Worm (Caenorhabditis elegans) whole organism, young adult: ENCODE measurements around the gene ZK228.3.
A peak's percentile ranks its signal among the peaks of the same experiment; 100 is the strongest.

Experiments
- B0019.2 ChIP-seq: fragments of 200-800 bp; sonication (Bioruptor generic); conservative IDR thresholded peaks from 2 replicates; pipeline ENCODE4 v1.3.6; 2022; ENCODE audit warnings: missing genetic modification reagents, missing genetic modification characterization, missing compliant biosample characterization
- F22D6.2 ChIP-seq: sonication (generic microtip); optimal IDR thresholded peaks from 2 replicates; lab custom pipeline; 2016; ENCODE audit warnings: mild to moderate bottlenecking, missing genetic modification characterization, missing compliant biosample characterization
- F49E8.2 ChIP-seq: sonication (generic microtip); optimal IDR thresholded peaks from 3 replicates; lab custom pipeline; 2017; ENCODE audit warnings: missing genetic modification characterization, mild to moderate bottlenecking, missing compliant biosample characterization, antibody characterized with exemption, moderate library complexity; ENCODE audit not compliant: insufficient read depth
- F57C9.4 ChIP-seq: sonication (generic microtip); optimal IDR thresholded peaks from 2 replicates; lab custom pipeline; 2017; ENCODE audit warnings: mild to moderate bottlenecking, missing genetic modification characterization, missing compliant biosample characterization
- K11D2.4 ChIP-seq: fragments of 200-800 bp; sonication (Bioruptor generic); IDR thresholded peaks from 2 replicates; pipeline ENCODE4 v1.3.6; 2022; ENCODE audit warnings: missing genetic modification reagents, missing genetic modification characterization, missing compliant biosample characterization
- T26A5.8 ChIP-seq: sonication (generic microtip); optimal IDR thresholded peaks from 2 replicates; lab custom pipeline; 2016; ENCODE audit warnings: missing genetic modification characterization, missing compliant biosample characterization
- ama-1 ChIP-seq, 3 experiments: fragments of 150-350 bp in 1 of 3; sonication (generic microtip) in 2 of 3; optimal IDR thresholded peaks; 2 replicates each; lab custom pipeline; 2014 to 2018; ENCODE audit warnings: missing biosample characterization in 2 of 3, missing genetic modification characterization in 2 of 3, missing genetic modification reagents in 2 of 3
- athp-1 ChIP-seq: sonication (generic microtip); optimal IDR thresholded peaks from 2 replicates; lab custom pipeline; 2017; ENCODE audit warnings: mild to moderate bottlenecking, missing genetic modification characterization, missing compliant biosample characterization
- attf-3 ChIP-seq: fragments of 200-800 bp; sonication (Bioruptor generic); conservative IDR thresholded peaks from 2 replicates; pipeline ENCODE4 v1.3.6; 2022; ENCODE audit warnings: missing genetic modification reagents, missing genetic modification characterization, missing compliant biosample characterization
- attf-6 ChIP-seq: fragments of 200-800 bp; sonication (Bioruptor generic); IDR thresholded peaks from 2 replicates; pipeline ENCODE4 v1.3.6; 2022; ENCODE audit warnings: missing genetic modification reagents, missing genetic modification characterization, missing compliant biosample characterization
- cebp-1 ChIP-seq, 2 experiments: fragments of 200-800 bp in 1 of 2; sonication (Bioruptor generic) in 1 of 2; sonication (generic microtip) in 1 of 2; IDR thresholded peaks in 1 of 2; optimal IDR thresholded peaks in 1 of 2; 2 replicates each; pipeline versions ENCODE4 v1.3.6 to Lab custom; 2017 to 2022; ENCODE audit warnings: missing compliant biosample characterization in 2 of 2, missing genetic modification characterization in 2 of 2, mild to moderate bottlenecking in 1 of 2, missing genetic modification reagents in 1 of 2, moderate library complexity in 1 of 2
- cebp-2 ChIP-seq: fragments of 200-800 bp; sonication (Bioruptor generic); IDR thresholded peaks from 2 replicates; pipeline ENCODE4 v1.3.6; 2022; ENCODE audit warnings: missing genetic modification characterization, missing compliant biosample characterization
- ceh-100 ChIP-seq: fragments of 200-800 bp; sonication (Bioruptor generic); IDR thresholded peaks from 2 replicates; pipeline ENCODE4 v1.3.6; 2022; ENCODE audit warnings: missing genetic modification reagents, missing genetic modification characterization, missing compliant biosample characterization
- ceh-27 ChIP-seq: fragments of 200-800 bp; sonication (Bioruptor generic); optimal IDR thresholded peaks from 2 replicates; lab custom pipeline; 2018; ENCODE audit warnings: mild to moderate bottlenecking, missing genetic modification characterization, moderate library complexity, missing compliant biosample characterization
- ceh-58 ChIP-seq: fragments of 200-800 bp; sonication (Bioruptor generic); IDR thresholded peaks from 2 replicates; pipeline ENCODE4 v1.3.6; 2022; ENCODE audit warnings: missing genetic modification characterization, missing compliant biosample characterization
- ceh-91 ChIP-seq: fragments of 200-800 bp; sonication (Bioruptor generic); IDR thresholded peaks from 2 replicates; pipeline ENCODE4 v1.3.6; 2022; ENCODE audit warnings: missing genetic modification reagents, missing genetic modification characterization, missing compliant biosample characterization
- die-1 ChIP-seq: sonication (generic microtip); optimal IDR thresholded peaks from 2 replicates; lab custom pipeline; 2016; ENCODE audit warnings: missing genotype, mild to moderate bottlenecking, missing genetic modification characterization, missing compliant biosample characterization
- dpff-1 ChIP-seq: sonication (generic microtip); optimal IDR thresholded peaks from 2 replicates; lab custom pipeline; 2017; ENCODE audit warnings: mild to moderate bottlenecking, missing genetic modification characterization, missing compliant biosample characterization
- egl-44 ChIP-seq: fragments of 200-800 bp; sonication (Bioruptor generic); IDR thresholded peaks from 2 replicates; pipeline ENCODE4 v1.3.6; 2022; ENCODE audit warnings: missing genetic modification reagents, missing genetic modification characterization, missing compliant biosample characterization
- egrh-3 ChIP-seq: fragments of 200-800 bp; sonication (Bioruptor generic); IDR thresholded peaks from 2 replicates; pipeline ENCODE4 v1.3.6; 2022; ENCODE audit warnings: missing genetic modification reagents, missing genetic modification characterization, missing compliant biosample characterization
- ekl-4 ChIP-seq: fragments of 200-800 bp; sonication (Bioruptor generic); IDR thresholded peaks from 2 replicates; pipeline ENCODE4 v1.3.6; 2022; ENCODE audit warnings: missing genetic modification reagents, missing genetic modification characterization, missing compliant biosample characterization
- hsf-1 ChIP-seq: fragments of 200-800 bp; sonication (Bioruptor generic); IDR thresholded peaks from 2 replicates; pipeline ENCODE4 v1.3.6; 2022; ENCODE audit warnings: missing genetic modification reagents, missing genetic modification characterization, missing compliant biosample characterization
- let-607 ChIP-seq, 2 experiments: fragments of 200-800 bp in 1 of 2; sonication (Bioruptor generic) in 1 of 2; sonication (generic microtip) in 1 of 2; optimal IDR thresholded peaks; 2 replicates each; lab custom pipeline; 2016 to 2018; ENCODE audit warnings: mild to moderate bottlenecking in 2 of 2, missing compliant biosample characterization in 2 of 2, missing genetic modification characterization in 2 of 2, moderate library complexity in 2 of 2, missing genotype in 1 of 2
- lin-35 ChIP-seq, 3 experiments: fragments of 150-350 bp in 2 of 3; sonication (generic microtip) in 1 of 3; optimal IDR thresholded peaks; 2 replicates each; lab custom pipeline; 2014 to 2018; ENCODE audit warnings: missing biosample characterization in 3 of 3, missing genetic modification characterization in 3 of 3, missing genetic modification reagents in 3 of 3
- lin-40 ChIP-seq: sonication (generic microtip); optimal IDR thresholded peaks from 2 replicates; lab custom pipeline; 2016; ENCODE audit warnings: missing genetic modification characterization, mild to moderate bottlenecking, missing compliant biosample characterization, missing genotype, missing genetic modification reagents
- lin-54 ChIP-seq: fragments of 200-800 bp; sonication (Bioruptor generic); optimal IDR thresholded peaks from 2 replicates; lab custom pipeline; 2018; ENCODE audit warnings: mild to moderate bottlenecking, missing genetic modification characterization, missing compliant biosample characterization
- lir-1 ChIP-seq: fragments of 200-800 bp; sonication (Bioruptor generic); conservative IDR thresholded peaks from 2 replicates; pipeline ENCODE4 v1.3.6; 2022; ENCODE audit warnings: missing genetic modification reagents, missing genetic modification characterization, missing compliant biosample characterization
- lsy-27 ChIP-seq: sonication (generic microtip); optimal IDR thresholded peaks from 2 replicates; lab custom pipeline; 2017; ENCODE audit warnings: missing genetic modification characterization, mild to moderate bottlenecking, missing compliant biosample characterization, antibody characterized with exemption, missing genotype, borderline replicate concordance; ENCODE audit not compliant: insufficient read depth
- madf-8 ChIP-seq: fragments of 200-800 bp; sonication (Bioruptor generic); conservative IDR thresholded peaks from 2 replicates; pipeline ENCODE4 v1.3.6; 2022; ENCODE audit warnings: missing genetic modification reagents, missing genetic modification characterization, missing compliant biosample characterization
- mcd-1 ChIP-seq: fragments of 200-800 bp; sonication (Bioruptor generic); IDR thresholded peaks from 2 replicates; pipeline ENCODE4 v1.3.6; 2022; ENCODE audit warnings: missing genetic modification reagents, missing genetic modification characterization, missing compliant biosample characterization
- mel-28 ChIP-seq: sonication (generic microtip); optimal IDR thresholded peaks from 2 replicates; lab custom pipeline; 2016; ENCODE audit warnings: borderline replicate concordance, mild to moderate bottlenecking, missing genetic modification characterization, missing compliant biosample characterization
- mes-4 ChIP-seq: sonication (generic microtip); optimal IDR thresholded peaks from 2 replicates; lab custom pipeline; 2016; ENCODE audit warnings: missing genotype, missing genetic modification characterization, missing compliant biosample characterization
- mxl-1 ChIP-seq: sonication (generic microtip); optimal IDR thresholded peaks from 2 replicates; lab custom pipeline; 2016; ENCODE audit warnings: missing genetic modification characterization, missing compliant biosample characterization
- nhr-179 ChIP-seq: sonication (generic microtip); optimal IDR thresholded peaks from 2 replicates; lab custom pipeline; 2016; ENCODE audit warnings: mild to moderate bottlenecking, missing genetic modification characterization, missing compliant biosample characterization
- nhr-80 ChIP-seq: sonication (generic microtip); optimal IDR thresholded peaks from 2 replicates; lab custom pipeline; 2016; ENCODE audit warnings: missing genetic modification characterization, missing compliant biosample characterization
- rec-8 ChIP-seq, 2 experiments: sonication (generic microtip); optimal IDR thresholded peaks; 2 replicates each; lab custom pipeline; 2016; ENCODE audit warnings: mild to moderate bottlenecking in 2 of 2, missing genetic modification characterization in 2 of 2, missing genetic modification reagents in 2 of 2, missing genotype in 2 of 2, missing biosample characterization in 1 of 2, missing compliant biosample characterization in 1 of 2, moderate library complexity in 1 of 2
- repo-1 ChIP-seq: sonication (generic microtip); optimal IDR thresholded peaks from 2 replicates; lab custom pipeline; 2017; ENCODE audit warnings: mild to moderate bottlenecking, missing genetic modification characterization, missing compliant biosample characterization
- tbp1 ChIP-seq: fragments of 200-800 bp; sonication (Bioruptor generic); optimal IDR thresholded peaks from 2 replicates; lab custom pipeline; 2018; ENCODE audit warnings: mild to moderate bottlenecking, missing genetic modification characterization, missing compliant biosample characterization
- xnd-1 ChIP-seq: sonication (generic microtip); optimal IDR thresholded peaks from 2 replicates; lab custom pipeline; 2016; ENCODE audit warnings: missing genotype, missing genetic modification reagents, missing genetic modification characterization, missing compliant biosample characterization
- ztf-28 ChIP-seq: fragments of 200-800 bp; sonication (Bioruptor generic); IDR thresholded peaks from 2 replicates; pipeline ENCODE4 v1.3.6; 2022; ENCODE audit warnings: missing genetic modification reagents, missing genetic modification characterization, missing compliant biosample characterization
- ztf-6 ChIP-seq: fragments of 200-800 bp; sonication (Bioruptor generic); IDR thresholded peaks from 2 replicates; pipeline ENCODE4 v1.3.6; 2022; ENCODE audit warnings: missing genetic modification reagents, missing genetic modification characterization, missing compliant biosample characterization

The ZK228.3 gene

ce11 chrV:18434961-18435360 is 26.1 kb downstream of the ZK228.3 start, which contains the start of gene ZK262.20:
Gene ZK262.20, minus strand, starts transcription at chrV:18435061.
- TF ChIP-seq ceh-91 (GFP tag; lab: Robert Waterston, UW) (no peak), K11D2.4 (GFP tag; lab: Robert Waterston, UW) (no peak), athp-1 (no peak), cebp-1 (GFP tag; IDR thresholded peaks at IDR 0.05; lab: Robert Waterston, UW) (no peak), cebp-1 (tag; optimal IDR thresholded peaks at IDR 0.05; lab: Kevin White, UChicago) (no peak), attf-3 (no peak), ceh-100 (GFP tag; lab: Robert Waterston, UW) (no peak), B0019.2 (GFP tag; lab: Robert Waterston, UW) (no peak), F22D6.2 (no peak), tbp1 (GFP tag; lab: Kevin White, UChicago) (no peak), T26A5.8 (tag; lab: Kevin White, UChicago) (no peak)

- TF ChIP-seq ama-1 (optimal IDR thresholded peaks at IDR 0.05; lab: Kevin White, UChicago) (no peak), ama-1 (GFP tag; optimal IDR thresholded peaks at IDR 0.05; lab: Kevin White, UChicago) (no peak), ekl-4 (GFP tag; lab: Robert Waterston, UW) (no peak), lsy-27 (tag; lab: Kevin White, UChicago) (no peak), ceh-100 (GFP tag; lab: Robert Waterston, UW) (no peak), ztf-6 (GFP tag; lab: Robert Waterston, UW) (no peak), attf-6 (GFP tag; lab: Robert Waterston, UW) (no peak), F49E8.2 (no peak), mes-4 (tag; lab: Kevin White, UChicago) (no peak), lin-54 (no peak), mel-28 (tag; lab: Kevin White, UChicago) (no peak)
These were observed 29.6 kb downstream of the ZK228.3 start, which contains the start of gene srw-82 for ce11 chrV:18431450-18431849. Gene srw-82, plus strand, starts transcription at chrV:18431750.

DNA sequence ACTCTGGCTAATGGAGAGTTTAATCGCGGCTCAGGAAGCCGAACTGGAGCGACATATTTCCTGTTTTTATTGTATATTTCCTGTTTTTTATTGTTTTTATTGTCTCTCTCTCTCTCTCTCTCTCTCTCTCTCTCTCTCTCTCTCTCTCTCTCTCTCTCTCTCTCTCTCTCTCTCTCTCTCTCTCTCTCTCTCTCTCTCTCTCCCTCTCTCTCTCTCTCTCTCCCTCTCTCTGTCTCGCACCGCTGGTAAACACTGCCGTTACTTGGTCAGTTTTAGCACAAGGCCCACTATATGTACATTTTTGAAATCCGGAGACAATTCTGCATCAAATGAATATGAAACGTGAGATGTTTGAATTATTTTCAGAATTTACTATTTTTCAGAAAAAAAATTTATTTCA is 30.2 kb downstream of the ZK228.3 start:
- TF ChIP-seq ztf-28 (no peak), mcd-1 (GFP tag; lab: Robert Waterston, UW) (0 out of 2 replicates have a peak, but pooled peaks have one; percentile 12), egrh-3 (peak; percentile 81)
- TF ChIP-seq, all 124 proteins: peak for 2

DNA sequence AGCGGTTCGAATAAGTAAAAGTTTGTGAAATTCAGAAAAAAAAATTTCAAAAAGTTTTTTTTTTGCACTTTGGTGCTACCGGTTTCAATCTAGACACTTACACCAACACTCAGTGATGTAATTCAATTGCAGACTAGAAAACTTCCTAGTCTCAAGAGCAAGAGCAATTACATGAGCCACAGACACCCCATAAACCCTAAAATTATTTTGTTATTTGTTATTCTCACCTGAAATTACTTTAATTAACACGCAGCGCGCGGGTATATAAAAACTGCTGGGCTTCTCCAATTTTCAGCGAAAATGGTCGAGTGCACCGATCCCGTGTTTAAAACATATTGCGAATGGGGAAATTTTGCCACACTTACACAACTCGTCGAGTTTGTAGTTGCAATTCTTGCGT is 34.8 kb downstream of the ZK228.3 start, which contains the start of gene srw-83:
TSS of gene srw-83 (plus strand) at position 301 of the 400 bp plus-strand sequence.
- TF ChIP-seq attf-6 (GFP tag; lab: Robert Waterston, UW): no peak
- TF ChIP-seq nhr-80 (tag; lab: Kevin White, UChicago): no peak
- TF ChIP-seq ceh-27 (GFP tag; lab: Kevin White, UChicago): no peak
- no peak for TF ChIP-seq lin-40 (tag; lab: Kevin White, UChicago)
- TF ChIP-seq mxl-1: no peak
- no peak for TF ChIP-seq repo-1 (tag; lab: Kevin White, UChicago)
- no peak for TF ChIP-seq lin-54
- TF ChIP-seq ceh-58: no peak

ce11 chrV:18425544-18425943 is 35.5 kb downstream of the ZK228.3 start, which contains the start of gene ZK262.19:
Gene ZK262.19, minus strand, starts transcription at chrV:18425644.
- TF ChIP-seq nhr-179 (tag; lab: Kevin White, UChicago): no peak
- TF ChIP-seq madf-8: no peak
- no peak for TF ChIP-seq F57C9.4
- TF ChIP-seq lin-35 (GFP tag; optimal IDR thresholded peaks at IDR 0.05; lab: Kevin White, UChicago): no peak
- TF ChIP-seq lir-1: no peak
- TF ChIP-seq cebp-2 (GFP tag; lab: Robert Waterston, UW): no peak
- TF ChIP-seq mxl-1: no peak
- TF ChIP-seq rec-8 (tag; optimal IDR thresholded peaks at IDR 0.05; lab: Kevin White, UChicago): no peak
- no peak for TF ChIP-seq egl-44 (GFP tag; lab: Robert Waterston, UW)
- no peak for TF ChIP-seq let-607 (tag; optimal IDR thresholded peaks at IDR 0.05; lab: Kevin White, UChicago)
- no peak for TF ChIP-seq xnd-1
- no peak for TF ChIP-seq ama-1 (optimal IDR thresholded peaks at IDR 0.05; lab: Kevin White, UChicago)
- no peak for TF ChIP-seq ama-1 (GFP tag; optimal IDR thresholded peaks at IDR 0.05; lab: Kevin White, UChicago)
- no peak for TF ChIP-seq nhr-80 (tag; lab: Kevin White, UChicago)
- no peak for TF ChIP-seq dpff-1 (tag; lab: Kevin White, UChicago)
- TF ChIP-seq hsf-1 (GFP tag; lab: Robert Waterston, UW): no peak
- no peak for TF ChIP-seq die-1 (tag; lab: Kevin White, UChicago)
- TF ChIP-seq ztf-28: no peak
